Worm (Caenorhabditis elegans) whole organism, young adult: Measurements from ENCODE around the gene K10G4.3.

Experiments used
- B0019.2 ChIP-seq: fragments of 200-800 bp; sonication (Bioruptor generic); conservative IDR thresholded peaks from 2 replicates; pipeline ENCODE4 v1.3.6; 2022; ENCODE audit warnings: missing genetic modification reagents, missing genetic modification characterization, missing compliant biosample characterization
- C06A6.2 ChIP-seq: fragments of 200-800 bp; sonication (Bioruptor generic); conservative IDR thresholded peaks from 2 replicates; pipeline ENCODE4 v1.3.6; 2022; ENCODE audit warnings: missing genetic modification characterization, missing compliant biosample characterization
- D2030.7 ChIP-seq: fragments of 200-800 bp; sonication (Bioruptor generic); IDR thresholded peaks from 2 replicates; pipeline ENCODE4 v1.3.6; 2022; ENCODE audit warnings: missing genetic modification reagents, missing genetic modification characterization, missing compliant biosample characterization
- F10E7.11 ChIP-seq: sonication (generic microtip); optimal IDR thresholded peaks from 2 replicates; lab custom pipeline; 2017; ENCODE audit warnings: mild to moderate bottlenecking, missing genetic modification characterization, moderate library complexity, missing compliant biosample characterization
- F22D6.2 ChIP-seq: sonication (generic microtip); optimal IDR thresholded peaks from 2 replicates; lab custom pipeline; 2016; ENCODE audit warnings: mild to moderate bottlenecking, missing genetic modification characterization, missing compliant biosample characterization
- F33H1.4 ChIP-seq: fragments of 200-800 bp; sonication (Bioruptor generic); IDR thresholded peaks from 2 replicates; pipeline ENCODE4 v1.3.6; 2022; ENCODE audit warnings: missing genetic modification reagents, missing genetic modification characterization, missing compliant biosample characterization
- F39B2.1 ChIP-seq: fragments of 200-800 bp; sonication (Bioruptor generic); IDR thresholded peaks from 2 replicates; pipeline ENCODE4 v1.3.6; 2022; ENCODE audit warnings: missing genetic modification reagents, missing genetic modification characterization, missing compliant biosample characterization
- T07F8.4 ChIP-seq: sonication (generic microtip); optimal IDR thresholded peaks from 2 replicates; lab custom pipeline; 2016; ENCODE audit warnings: mild to moderate bottlenecking, missing genetic modification characterization, moderate library complexity, missing compliant biosample characterization
- T26A5.8 ChIP-seq: sonication (generic microtip); optimal IDR thresholded peaks from 2 replicates; lab custom pipeline; 2016; ENCODE audit warnings: missing genetic modification characterization, missing compliant biosample characterization
- Y53G8AR.9 ChIP-seq: fragments of 200-800 bp; sonication (Bioruptor generic); conservative IDR thresholded peaks from 2 replicates; pipeline ENCODE4 v1.3.6; 2022; ENCODE audit warnings: missing genetic modification reagents, missing genetic modification characterization, missing compliant biosample characterization
- ama-1 ChIP-seq, 3 experiments: fragments of 150-350 bp in 1 of 3; sonication (generic microtip) in 2 of 3; optimal IDR thresholded peaks; 2 replicates each; lab custom pipeline; 2014 to 2018; ENCODE audit warnings: missing biosample characterization in 2 of 3, missing genetic modification characterization in 2 of 3, missing genetic modification reagents in 2 of 3
- atf-7 ChIP-seq: sonication (generic microtip); optimal IDR thresholded peaks from 2 replicates; lab custom pipeline; 2017; ENCODE audit warnings: mild to moderate bottlenecking, missing genetic modification characterization, missing compliant biosample characterization
- ceh-100 ChIP-seq: fragments of 200-800 bp; sonication (Bioruptor generic); IDR thresholded peaks from 2 replicates; pipeline ENCODE4 v1.3.6; 2022; ENCODE audit warnings: missing genetic modification reagents, missing genetic modification characterization, missing compliant biosample characterization
- ceh-40 ChIP-seq: fragments of 200-800 bp; sonication (Bioruptor generic); IDR thresholded peaks from 2 replicates; pipeline ENCODE4 v1.3.6; 2022; ENCODE audit warnings: missing genetic modification characterization, missing compliant biosample characterization
- ceh-79 ChIP-seq: sonication (generic microtip); optimal IDR thresholded peaks from 2 replicates; lab custom pipeline; 2017; ENCODE audit warnings: mild to moderate bottlenecking, missing genetic modification characterization, missing compliant biosample characterization
- ceh-91 ChIP-seq: fragments of 200-800 bp; sonication (Bioruptor generic); IDR thresholded peaks from 2 replicates; pipeline ENCODE4 v1.3.6; 2022; ENCODE audit warnings: missing genetic modification reagents, missing genetic modification characterization, missing compliant biosample characterization
- dox-1 ChIP-seq: fragments of 200-800 bp; sonication (Bioruptor generic); IDR thresholded peaks from 2 replicates; pipeline ENCODE4 v1.3.6; 2022; ENCODE audit warnings: missing genetic modification reagents, missing genetic modification characterization, missing compliant biosample characterization
- egl-18 ChIP-seq: fragments of 200-800 bp; sonication (Bioruptor generic); IDR thresholded peaks from 2 replicates; pipeline ENCODE4 v1.3.6; 2022; ENCODE audit warnings: missing genetic modification reagents, missing genetic modification characterization, missing compliant biosample characterization
- gei-17 ChIP-seq: fragments of 200-800 bp; sonication (Bioruptor generic); optimal IDR thresholded peaks from 2 replicates; lab custom pipeline; 2018; ENCODE audit warnings: mild to moderate bottlenecking, missing genetic modification characterization, missing compliant biosample characterization
- hlh-26 ChIP-seq: fragments of 200-800 bp; sonication (Bioruptor generic); conservative IDR thresholded peaks from 2 replicates; pipeline ENCODE4 v1.3.6; 2022; ENCODE audit warnings: missing genetic modification reagents, missing genetic modification characterization, missing compliant biosample characterization
- hmg-1.2 ChIP-seq: fragments of 200-800 bp; sonication (Bioruptor generic); IDR thresholded peaks from 2 replicates; pipeline ENCODE4 v1.3.6; 2022; ENCODE audit warnings: missing genetic modification reagents, missing genetic modification characterization, missing compliant biosample characterization
- hrde-1 ChIP-seq: sonication (generic microtip); optimal IDR thresholded peaks from 2 replicates; lab custom pipeline; 2016; ENCODE audit warnings: missing genetic modification characterization, mild to moderate bottlenecking, missing compliant biosample characterization, moderate library complexity, missing genotype, missing genetic modification reagents, borderline replicate concordance
- hsf-1 ChIP-seq: fragments of 200-800 bp; sonication (Bioruptor generic); IDR thresholded peaks from 2 replicates; pipeline ENCODE4 v1.3.6; 2022; ENCODE audit warnings: missing genetic modification reagents, missing genetic modification characterization, missing compliant biosample characterization
- lin-26 ChIP-seq: fragments of 200-800 bp; sonication (Bioruptor generic); IDR thresholded peaks from 2 replicates; pipeline ENCODE4 v1.3.6; 2022; ENCODE audit warnings: missing genetic modification reagents, missing genetic modification characterization, missing compliant biosample characterization
- lsl-1 ChIP-seq: fragments of 200-800 bp; sonication (Bioruptor generic); optimal IDR thresholded peaks from 2 replicates; lab custom pipeline; 2018; ENCODE audit warnings: mild to moderate bottlenecking, missing genetic modification characterization, moderate library complexity, missing compliant biosample characterization
- madf-8 ChIP-seq: fragments of 200-800 bp; sonication (Bioruptor generic); conservative IDR thresholded peaks from 2 replicates; pipeline ENCODE4 v1.3.6; 2022; ENCODE audit warnings: missing genetic modification reagents, missing genetic modification characterization, missing compliant biosample characterization
- mcd-1 ChIP-seq: fragments of 200-800 bp; sonication (Bioruptor generic); IDR thresholded peaks from 2 replicates; pipeline ENCODE4 v1.3.6; 2022; ENCODE audit warnings: missing genetic modification reagents, missing genetic modification characterization, missing compliant biosample characterization
- nfya-2 ChIP-seq: fragments of 200-800 bp; sonication (Bioruptor generic); IDR thresholded peaks from 2 replicates; pipeline ENCODE4 v1.3.6; 2022; ENCODE audit warnings: missing genetic modification reagents, missing genetic modification characterization, missing compliant biosample characterization
- nfyb-1 ChIP-seq: fragments of 200-800 bp; sonication (Bioruptor generic); IDR thresholded peaks from 2 replicates; pipeline ENCODE4 v1.3.6; 2022; ENCODE audit warnings: missing genetic modification reagents, missing genetic modification characterization, missing compliant biosample characterization
- nhr-120 ChIP-seq: fragments of 200-800 bp; sonication (Bioruptor generic); IDR thresholded peaks from 2 replicates; pipeline ENCODE4 v1.3.6; 2022; ENCODE audit warnings: missing genetic modification characterization, missing compliant biosample characterization
- nhr-80 ChIP-seq: sonication (generic microtip); optimal IDR thresholded peaks from 2 replicates; lab custom pipeline; 2016; ENCODE audit warnings: missing genetic modification characterization, missing compliant biosample characterization
- sea-2 ChIP-seq: fragments of 200-800 bp; sonication (Bioruptor generic); IDR thresholded peaks from 2 replicates; pipeline ENCODE4 v1.3.6; 2022; ENCODE audit warnings: missing genetic modification characterization, missing compliant biosample characterization
- somi-1 ChIP-seq: fragments of 200-800 bp; sonication (Bioruptor generic); optimal IDR thresholded peaks from 2 replicates; lab custom pipeline; 2018; ENCODE audit warnings: mild to moderate bottlenecking, missing genetic modification characterization, missing compliant biosample characterization
- tbx-9 ChIP-seq: sonication (generic microtip); optimal IDR thresholded peaks from 2 replicates; lab custom pipeline; 2016; ENCODE audit warnings: borderline replicate concordance, missing genetic modification characterization, inconsistent platforms, missing compliant biosample characterization
- xnd-1 ChIP-seq: sonication (generic microtip); optimal IDR thresholded peaks from 2 replicates; lab custom pipeline; 2016; ENCODE audit warnings: missing genotype, missing genetic modification reagents, missing genetic modification characterization, missing compliant biosample characterization
- ztf-22 ChIP-seq: fragments of 200-800 bp; sonication (Bioruptor generic); optimal IDR thresholded peaks from 2 replicates; lab custom pipeline; 2018; ENCODE audit warnings: mild to moderate bottlenecking, missing genetic modification characterization, moderate library complexity, missing compliant biosample characterization
- ztf-28 ChIP-seq: fragments of 200-800 bp; sonication (Bioruptor generic); IDR thresholded peaks from 2 replicates; pipeline ENCODE4 v1.3.6; 2022; ENCODE audit warnings: missing genetic modification reagents, missing genetic modification characterization, missing compliant biosample characterization

Gene K10G4.3

ce11 chrV:17248915-17249314 lies 15.8 kb downstream of the K10G4.3 start, which contains the start of gene clec-243:
clec-243 (minus strand) TSS chrV:17249015.
- TF ChIP-seq hmg-1.2 (GFP tag; lab: Robert Waterston, UW) (no peak), B0019.2 (GFP tag; lab: Robert Waterston, UW) (no peak), ceh-91 (GFP tag; lab: Robert Waterston, UW) (no peak), dox-1 (no peak), F39B2.1 (GFP tag; lab: Robert Waterston, UW) (no peak), F10E7.11 (no peak), mcd-1 (GFP tag; lab: Robert Waterston, UW) (no peak), xnd-1 (no peak), ztf-28 (GFP tag; lab: Robert Waterston, UW) (no peak), nfya-2 (GFP tag; lab: Robert Waterston, UW) (no peak), ceh-100 (no peak), sea-2 (GFP tag; lab: Robert Waterston, UW) (no peak), atf-7 (tag; lab: Kevin White, UChicago) (no peak), hsf-1 (GFP tag; lab: Robert Waterston, UW) (no peak)

ce11 chrV:17245406-17245805 lies 19.3 kb downstream of the K10G4.3 start, which contains the start of gene clec-242:
clec-242 (minus strand) TSS chrV:17245506.
- TF ChIP-seq tbx-9 (tag; lab: Kevin White, UChicago) (no peak), hmg-1.2 (GFP tag; lab: Robert Waterston, UW) (no peak), D2030.7 (GFP tag; lab: Robert Waterston, UW) (no peak), lin-26 (GFP tag; lab: Robert Waterston, UW) (no peak), lsl-1 (no peak), egl-18 (GFP tag; lab: Robert Waterston, UW) (no peak), T26A5.8 (no peak), ceh-40 (GFP tag; lab: Robert Waterston, UW) (no peak), somi-1 (GFP tag; lab: Kevin White, UChicago) (no peak)

DNA sequence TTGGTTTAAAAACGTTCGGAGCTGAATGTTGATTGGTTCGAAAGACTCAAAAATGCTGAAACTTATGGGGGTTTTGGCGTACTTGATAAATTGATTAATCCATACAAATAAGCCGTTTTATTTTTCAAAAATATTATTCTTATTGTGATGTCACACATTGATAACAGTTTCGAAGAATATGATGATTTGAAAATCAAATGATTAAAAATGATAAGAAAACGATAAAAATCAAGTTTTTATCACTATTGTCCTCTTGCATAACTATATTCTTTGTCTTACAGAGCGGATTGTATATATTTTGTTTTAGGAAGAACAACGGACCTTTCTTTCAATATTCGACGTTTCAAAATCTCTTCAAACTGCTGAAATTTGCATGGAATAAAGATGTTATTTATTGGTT lies 21.7 kb downstream of the K10G4.3 start:
- TF ChIP-seq T07F8.4 (tag; lab: Kevin White, UChicago) (no peak), F22D6.2 (no peak), hrde-1 (tag; lab: Kevin White, UChicago) (no peak), nhr-120 (no peak), somi-1 (GFP tag; lab: Kevin White, UChicago) (no peak), gei-17 (GFP tag; lab: Kevin White, UChicago) (no peak), madf-8 (GFP tag; lab: Robert Waterston, UW) (no peak), ceh-79 (tag; lab: Kevin White, UChicago) (no peak), hsf-1 (GFP tag; lab: Robert Waterston, UW) (no peak), hlh-26 (GFP tag; lab: Robert Waterston, UW) (no peak), ama-1 (optimal IDR thresholded peaks at IDR 0.05; lab: Kevin White, UChicago) (no peak), ama-1 (GFP tag; optimal IDR thresholded peaks at IDR 0.05; lab: Kevin White, UChicago) (no peak), ztf-28 (GFP tag; lab: Robert Waterston, UW) (no peak), Y53G8AR.9 (GFP tag; lab: Robert Waterston, UW) (no peak), C06A6.2 (no peak), nfyb-1 (GFP tag; lab: Robert Waterston, UW) (no peak), nhr-80 (tag; lab: Kevin White, UChicago) (no peak), F33H1.4 (no peak), ztf-22 (GFP tag; lab: Kevin White, UChicago) (no peak), ceh-91 (GFP tag; lab: Robert Waterston, UW) (no peak)
